Worm (Caenorhabditis elegans) whole organism, mixed stage, embryonic: ENCODE measurements around the gene ZC190.5.

Experiments
- M03D4.4 ChIP-seq: sonication (generic microtip); optimal IDR thresholded peaks from 2 replicates; lab custom pipeline; 2017; ENCODE audit warnings: mild to moderate bottlenecking, missing genetic modification characterization, missing compliant biosample characterization
- blmp-1 ChIP-seq: fragments of 150-350 bp; optimal IDR thresholded peaks from 2 replicates; lab custom pipeline; 2014; ENCODE audit warnings: missing biosample characterization, missing genetic modification characterization
- ceh-39 ChIP-seq: fragments of 150-350 bp; optimal IDR thresholded peaks from 2 replicates; lab custom pipeline; 2014; ENCODE audit warnings: missing biosample characterization, missing genetic modification characterization
- ceh-43 ChIP-seq: fragments of 200-800 bp; sonication (Bioruptor generic); optimal IDR thresholded peaks from 2 replicates; lab custom pipeline; 2018; ENCODE audit warnings: mild to moderate bottlenecking, missing genetic modification characterization, moderate library complexity, missing compliant biosample characterization
- ceh-83 ChIP-seq: fragments of 200-800 bp; sonication (Bioruptor generic); optimal IDR thresholded peaks from 2 replicates; lab custom pipeline; 2018; ENCODE audit warnings: mild to moderate bottlenecking, missing genetic modification characterization, missing compliant biosample characterization
- ces-1 ChIP-seq: fragments of 150-350 bp; optimal IDR thresholded peaks from 2 replicates; lab custom pipeline; 2014; ENCODE audit warnings: missing biosample characterization, missing genetic modification reagents, missing genetic modification characterization
- cnd-1 ChIP-seq: fragments of 200-800 bp; sonication (Bioruptor generic); optimal IDR thresholded peaks from 2 replicates; lab custom pipeline; 2018; ENCODE audit warnings: mild to moderate bottlenecking, missing genetic modification characterization, missing compliant biosample characterization
- drap-1 ChIP-seq: fragments of 200-800 bp; sonication (Bioruptor generic); optimal IDR thresholded peaks from 3 replicates; lab custom pipeline; 2018; ENCODE audit warnings: mild to moderate bottlenecking, missing genetic modification characterization, missing compliant biosample characterization
- elt-1 ChIP-seq: sonication (generic microtip); optimal IDR thresholded peaks from 2 replicates; lab custom pipeline; 2017; ENCODE audit warnings: missing genetic modification characterization, mild to moderate bottlenecking, missing compliant biosample characterization, antibody characterized with exemption, moderate library complexity, borderline replicate concordance; ENCODE audit not compliant: insufficient read depth
- flh-1 ChIP-seq: fragments of 200-800 bp; sonication (Bioruptor generic); optimal IDR thresholded peaks from 2 replicates; lab custom pipeline; 2018; ENCODE audit warnings: mild to moderate bottlenecking, missing genetic modification characterization, moderate library complexity, missing compliant biosample characterization
- hlh-1 ChIP-seq: fragments of 150-350 bp; optimal IDR thresholded peaks from 2 replicates; lab custom pipeline; 2014; ENCODE audit warnings: missing biosample characterization, missing genetic modification reagents, missing genetic modification characterization
- lin-13 ChIP-seq: fragments of 150-350 bp; optimal IDR thresholded peaks from 2 replicates; lab custom pipeline; 2014; ENCODE audit warnings: missing biosample characterization, missing genetic modification characterization
- lin-32 ChIP-seq: fragments of 200-800 bp; sonication (Bioruptor generic); optimal IDR thresholded peaks from 2 replicates; lab custom pipeline; 2018; ENCODE audit warnings: mild to moderate bottlenecking, missing genetic modification characterization, missing compliant biosample characterization
- lsy-2 ChIP-seq: fragments of 150-350 bp; optimal IDR thresholded peaks from 2 replicates; lab custom pipeline; 2014; ENCODE audit warnings: missing biosample characterization, missing genetic modification characterization
- mab-5 ChIP-seq: fragments of 150-350 bp; optimal IDR thresholded peaks from 2 replicates; lab custom pipeline; 2014; ENCODE audit warnings: missing biosample characterization, missing genetic modification characterization
- mep-1 ChIP-seq: fragments of 150-350 bp; optimal IDR thresholded peaks from 2 replicates; lab custom pipeline; 2017; ENCODE audit warnings: missing biosample characterization, missing genetic modification reagents, missing genetic modification characterization, inconsistent platforms
- mls-2 ChIP-seq: sonication (generic microtip); optimal IDR thresholded peaks from 2 replicates; lab custom pipeline; 2016; ENCODE audit warnings: mild to moderate bottlenecking, missing genetic modification characterization, moderate library complexity, missing compliant biosample characterization
- nhr-12 ChIP-seq: fragments of 150-350 bp; optimal IDR thresholded peaks from 2 replicates; lab custom pipeline; 2014; ENCODE audit warnings: missing biosample characterization, missing genetic modification characterization
- nhr-2 ChIP-seq: fragments of 150-350 bp; optimal IDR thresholded peaks from 2 replicates; lab custom pipeline; 2014; ENCODE audit warnings: missing biosample characterization, missing genetic modification characterization
- nhr-28 ChIP-seq: fragments of 150-350 bp; optimal IDR thresholded peaks from 2 replicates; lab custom pipeline; 2014; ENCODE audit warnings: missing biosample characterization, missing genetic modification characterization
- pha-4 ChIP-seq: fragments of 150-350 bp; optimal IDR thresholded peaks from 2 replicates; lab custom pipeline; 2018; ENCODE audit warnings: missing biosample characterization, missing genetic modification reagents, missing genetic modification characterization
- sem-2 ChIP-seq: fragments of 200-800 bp; sonication (Bioruptor generic); optimal IDR thresholded peaks from 2 replicates; lab custom pipeline; 2018; ENCODE audit warnings: mild to moderate bottlenecking, missing genetic modification characterization, missing compliant biosample characterization
- snpc-4 ChIP-seq: fragments of 150-350 bp; optimal IDR thresholded peaks from 2 replicates; lab custom pipeline; 2014; ENCODE audit warnings: missing biosample characterization, missing genetic modification characterization
- sptf-1 ChIP-seq: sonication (generic microtip); optimal IDR thresholded peaks from 2 replicates; lab custom pipeline; 2017; ENCODE audit warnings: mild to moderate bottlenecking, missing genetic modification characterization, moderate library complexity, missing compliant biosample characterization
- tbx-8 ChIP-seq: fragments of 200-800 bp; sonication (Bioruptor generic); optimal IDR thresholded peaks from 2 replicates; lab custom pipeline; 2018; ENCODE audit warnings: mild to moderate bottlenecking, missing genetic modification characterization, moderate library complexity, missing compliant biosample characterization
- unc-120 ChIP-seq: sonication (generic microtip); optimal IDR thresholded peaks from 2 replicates; lab custom pipeline; 2017; ENCODE audit warnings: missing genetic modification characterization, missing compliant biosample characterization; ENCODE audit not compliant: poor library complexity, severe bottlenecking
- unc-39 ChIP-seq: fragments of 150-350 bp; optimal IDR thresholded peaks from 2 replicates; lab custom pipeline; 2014; ENCODE audit warnings: missing biosample characterization, missing genetic modification characterization
- unc-62 ChIP-seq: fragments of 150-350 bp; optimal IDR thresholded peaks from 2 replicates; lab custom pipeline; 2014; ENCODE audit warnings: missing biosample characterization, missing genetic modification reagents, missing genetic modification characterization
- zip-8 ChIP-seq: fragments of 150-350 bp; optimal IDR thresholded peaks from 2 replicates; lab custom pipeline; 2014; ENCODE audit warnings: missing biosample characterization, missing genetic modification characterization

The ZC190.5 gene

DNA sequence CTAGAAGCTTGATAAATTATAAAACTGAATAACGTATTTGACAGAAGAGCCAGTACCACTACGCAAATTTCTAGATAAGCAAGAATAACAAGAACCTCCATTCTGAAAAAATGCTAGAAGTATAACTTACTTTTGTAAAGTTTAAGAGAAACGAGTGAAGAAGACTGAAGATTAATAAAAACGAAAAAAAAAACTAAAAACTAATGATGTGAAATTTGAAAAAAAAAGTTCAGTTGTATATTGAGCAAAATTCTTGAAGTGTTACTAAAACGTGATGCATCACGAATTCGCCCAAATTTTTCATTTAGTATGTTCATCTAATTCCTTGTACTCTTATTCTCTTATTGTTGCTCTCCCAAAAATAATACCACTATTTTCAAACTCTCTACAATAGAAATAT, 3.8 kb upstream of the ZC190.5 start, which contains the start of gene ZC190.6:
Gene ZC190.6 (minus strand): TSS at position 101 of the 400 bp plus-strand sequence.
- no peak for TF ChIP-seq lin-13 (tag; lab: Kevin White, UChicago)

DNA sequence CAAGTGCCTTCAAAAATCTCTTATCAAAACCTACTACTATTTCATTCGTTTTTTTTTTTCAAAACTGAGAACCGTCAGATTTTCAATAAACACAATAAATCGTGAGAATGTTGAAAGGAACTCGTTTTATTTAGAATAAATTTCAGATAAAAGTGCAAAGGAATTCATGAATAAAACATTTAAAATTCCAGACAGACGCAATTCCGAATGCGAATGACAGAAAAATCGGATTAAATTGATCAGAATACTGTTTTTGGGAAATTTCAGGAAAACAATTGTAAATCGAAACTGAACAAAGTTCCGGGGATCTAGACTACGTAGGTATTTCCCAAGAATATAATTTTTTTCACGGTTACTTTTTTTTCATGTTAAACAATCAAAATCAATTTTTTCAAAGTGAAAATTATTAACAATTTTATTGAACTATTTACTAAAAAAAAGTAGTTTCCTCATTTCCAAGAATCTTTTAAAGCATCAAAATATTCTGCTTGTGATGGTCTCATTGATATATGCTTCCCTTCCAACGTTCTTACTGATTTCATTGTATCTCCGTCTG, 1.8 kb downstream of the ZC190.5 start:
- TF ChIP-seq cnd-1 (tag; lab: Kevin White, UChicago), result no peak
- TF ChIP-seq unc-62, result no peak
- TF ChIP-seq blmp-1, result no peak
- TF ChIP-seq lin-13 (tag; lab: Kevin White, UChicago), result no peak
- no peak for TF ChIP-seq snpc-4
- TF ChIP-seq zip-8 (tag; lab: Kevin White, UChicago), result no peak
- TF ChIP-seq M03D4.4 (tag; lab: Kevin White, UChicago), result no peak
- no peak for TF ChIP-seq sem-2 (GFP tag; lab: Kevin White, UChicago)
- TF ChIP-seq nhr-2, result no peak
- no peak for TF ChIP-seq pha-4 (tag; lab: Kevin White, UChicago)

DNA sequence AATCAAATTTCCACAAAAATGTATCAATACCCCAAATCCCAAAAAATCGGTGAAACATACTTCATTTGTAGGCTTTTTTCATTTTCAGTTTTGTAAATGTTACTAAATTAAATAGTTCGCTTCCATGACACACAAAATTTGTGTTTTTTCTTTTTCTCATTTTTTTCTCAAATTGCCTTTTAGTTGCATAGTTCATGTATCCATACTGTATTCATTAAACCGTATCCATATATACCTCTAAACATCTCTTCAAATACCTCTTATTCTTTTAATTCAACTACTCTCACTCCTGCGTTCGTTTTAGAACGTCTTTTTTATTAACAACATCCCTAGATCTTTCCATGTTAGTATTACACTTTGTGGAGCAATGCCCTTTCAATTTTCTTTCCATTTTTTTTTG, 2.6 kb downstream of the ZC190.5 start:
- TF ChIP-seq tbx-8 (GFP tag; lab: Kevin White, UChicago), result no peak

DNA sequence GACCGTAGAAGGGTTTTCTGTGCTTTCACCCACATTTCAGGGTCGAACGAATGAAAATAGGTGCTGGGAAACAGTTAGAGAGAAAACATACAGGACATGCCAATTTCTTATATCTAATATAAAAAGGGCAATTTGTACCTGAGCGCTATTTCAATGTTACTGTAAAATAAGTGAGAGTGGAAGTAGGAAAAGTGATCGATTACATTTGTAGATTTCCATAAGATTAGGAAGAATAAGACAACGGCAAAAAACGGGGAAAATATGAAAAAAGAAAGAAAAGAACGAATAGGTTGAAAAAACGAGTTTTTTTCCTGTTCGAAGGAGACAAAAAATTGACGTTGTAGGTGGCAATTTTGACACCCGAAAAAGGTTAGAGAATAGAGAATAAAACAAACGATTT, 5.2 kb downstream of the ZC190.5 start:
- no peak for TF ChIP-seq nhr-28
- TF ChIP-seq nhr-2, result no peak
- TF ChIP-seq blmp-1, result peak; percentile 50
- TF ChIP-seq tbx-8 (GFP tag; lab: Kevin White, UChicago), result no peak
- no peak for TF ChIP-seq pha-4 (tag; lab: Kevin White, UChicago)

DNA sequence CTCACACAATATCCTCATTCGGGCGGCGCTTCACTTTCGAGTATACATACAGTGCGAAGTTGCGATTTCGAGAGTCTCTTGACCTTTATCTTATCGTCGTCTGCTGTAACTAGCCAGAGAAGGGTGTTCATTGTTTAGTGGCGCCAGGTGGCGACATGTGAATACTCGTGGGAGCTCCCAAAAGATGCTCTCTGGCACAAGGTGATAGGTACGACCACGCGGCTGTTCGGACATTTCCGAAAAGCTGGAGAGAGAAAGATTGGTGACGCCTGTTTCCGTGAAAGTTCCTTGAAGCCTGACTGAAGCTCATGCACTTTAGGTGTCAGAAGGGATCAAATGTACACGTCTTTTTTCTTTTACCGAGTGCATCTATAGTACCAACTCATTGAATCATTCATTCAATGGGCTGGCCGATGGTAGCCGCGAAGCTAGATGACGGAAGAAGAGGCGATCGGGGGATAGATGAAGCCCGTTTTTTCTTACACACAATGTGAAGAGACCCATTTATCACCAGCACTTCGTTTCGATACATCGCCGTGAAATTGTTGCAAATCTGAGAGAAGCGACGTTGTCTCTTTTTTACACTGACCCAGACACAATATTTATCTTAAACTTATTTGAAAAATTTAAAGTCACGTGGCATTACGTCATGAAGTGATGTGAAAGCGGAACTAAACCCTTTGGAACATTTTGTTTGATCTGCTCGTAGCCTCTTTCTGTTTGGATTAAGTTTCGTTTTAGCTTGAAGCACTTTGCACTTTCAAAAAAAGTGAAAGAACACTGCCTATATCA, 6.0 kb downstream of the ZC190.5 start:
- TF ChIP-seq hlh-1 (tag; lab: Kevin White, UChicago) (peak; percentile 89), unc-120 (peak; percentile 76), zip-8 (tag; lab: Kevin White, UChicago) (no peak), unc-62 (peak; percentile 22)

DNA sequence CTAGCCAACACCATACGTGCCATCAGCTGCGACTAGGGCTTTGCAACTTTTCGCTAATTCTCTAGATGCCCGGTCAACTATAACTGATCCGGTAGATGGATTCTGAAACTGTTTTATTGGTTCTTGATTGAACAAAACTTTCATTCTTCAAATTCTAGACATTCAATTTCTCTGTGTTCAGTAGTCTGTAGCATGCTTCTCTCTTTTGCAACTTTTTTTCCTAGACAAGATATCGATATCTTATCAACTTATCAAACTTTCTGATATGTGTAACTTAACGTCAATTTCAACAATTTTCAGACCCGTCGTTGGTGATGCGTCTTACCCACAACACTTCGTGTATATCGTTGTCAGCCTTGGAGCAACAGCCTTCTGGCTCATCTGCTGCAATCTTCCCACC, 7.6 kb downstream of the ZC190.5 start, which contains the start of gene ZC190.4:
Gene ZC190.4 (plus strand): TSS at position 301 of the 400 bp plus-strand sequence.
- TF ChIP-seq sem-2 (GFP tag; lab: Kevin White, UChicago) (no peak), drap-1 (GFP tag; lab: Kevin White, UChicago) (no peak), mab-5 (tag; lab: Kevin White, UChicago) (no peak), ceh-39 (tag; lab: Kevin White, UChicago) (no peak), lsy-2 (no peak), lin-32 (GFP tag; lab: Kevin White, UChicago) (no peak), nhr-12 (tag; lab: Kevin White, UChicago) (no peak), ces-1 (no peak), ceh-83 (GFP tag; lab: Kevin White, UChicago) (no peak), pha-4 (tag; lab: Kevin White, UChicago) (no peak)

DNA sequence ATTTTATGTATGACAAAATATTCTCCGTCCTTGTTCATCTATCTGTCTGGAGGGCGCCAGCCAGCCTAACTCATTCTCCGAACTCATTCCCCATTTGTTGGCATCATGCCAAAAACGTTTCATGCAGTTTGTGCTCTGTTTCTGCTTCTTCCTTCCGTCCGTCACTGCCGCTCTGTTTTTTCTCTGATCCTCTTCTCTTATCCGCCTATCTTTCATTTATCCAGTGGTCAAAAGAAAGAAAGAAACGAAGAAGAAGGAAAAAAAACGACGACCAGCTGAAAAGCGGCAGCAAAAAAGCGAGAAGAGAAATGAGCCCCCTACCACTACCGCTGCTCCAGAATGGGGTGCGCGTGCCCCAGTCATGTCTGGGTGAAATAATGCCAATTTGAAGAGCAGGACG, 10.4 kb downstream of the ZC190.5 start:
- TF ChIP-seq sem-2 (GFP tag; lab: Kevin White, UChicago) (no peak), elt-1 (tag; lab: Kevin White, UChicago) (no peak), unc-39 (no peak), snpc-4 (no peak), mep-1 (no peak), unc-62 (no peak), lin-32 (GFP tag; lab: Kevin White, UChicago) (no peak), flh-1 (GFP tag; lab: Kevin White, UChicago) (no peak), blmp-1 (no peak), ceh-83 (GFP tag; lab: Kevin White, UChicago) (no peak), tbx-8 (GFP tag; lab: Kevin White, UChicago) (no peak), mls-2 (no peak), M03D4.4 (tag; lab: Kevin White, UChicago) (no peak), drap-1 (GFP tag; lab: Kevin White, UChicago) (no peak), ceh-43 (GFP tag; lab: Kevin White, UChicago) (no peak), sptf-1 (tag; lab: Kevin White, UChicago) (no peak), ceh-39 (tag; lab: Kevin White, UChicago) (no peak), zip-8 (tag; lab: Kevin White, UChicago) (no peak), cnd-1 (tag; lab: Kevin White, UChicago) (no peak), pha-4 (tag; lab: Kevin White, UChicago) (no peak)
